Worm (Caenorhabditis elegans): ENCODE measurements around the gene F59B10.5.

DNA sequence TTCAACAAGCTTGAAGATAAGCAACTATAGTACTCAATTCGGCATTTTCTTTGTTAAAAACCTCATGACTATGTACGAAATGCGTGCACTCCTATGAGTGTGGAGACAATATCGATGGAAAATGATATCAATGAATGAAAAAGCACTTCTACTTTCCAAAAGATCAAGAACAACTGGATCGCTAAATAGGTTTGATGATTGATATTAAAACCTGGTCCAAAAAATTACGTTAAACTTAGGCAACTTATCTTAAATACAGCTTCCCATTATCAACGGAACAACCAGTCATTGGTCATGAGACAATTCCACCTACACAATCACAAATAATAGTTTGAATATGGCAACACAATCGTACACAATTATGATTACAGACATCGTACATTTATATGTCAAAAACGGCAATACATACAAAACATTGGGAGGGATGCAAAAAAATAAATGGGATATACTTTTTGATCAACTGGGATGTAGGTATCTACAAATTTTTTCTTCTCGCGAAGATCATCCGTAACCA, 36.2 kb upstream of the F59B10.5 start:
- TF ChIP-seq unc-62 (GFP tag; optimal IDR thresholded peaks at IDR 0.05) (no peak), ama-1 (optimal IDR thresholded peaks at IDR 0.05) (peak; percentile 7)

Measured in whole organism, L2 larva.